Fruit fly (Drosophila melanogaster): ENCODE results near the gene Ir68a.

Gene Ir68a

DNA sequence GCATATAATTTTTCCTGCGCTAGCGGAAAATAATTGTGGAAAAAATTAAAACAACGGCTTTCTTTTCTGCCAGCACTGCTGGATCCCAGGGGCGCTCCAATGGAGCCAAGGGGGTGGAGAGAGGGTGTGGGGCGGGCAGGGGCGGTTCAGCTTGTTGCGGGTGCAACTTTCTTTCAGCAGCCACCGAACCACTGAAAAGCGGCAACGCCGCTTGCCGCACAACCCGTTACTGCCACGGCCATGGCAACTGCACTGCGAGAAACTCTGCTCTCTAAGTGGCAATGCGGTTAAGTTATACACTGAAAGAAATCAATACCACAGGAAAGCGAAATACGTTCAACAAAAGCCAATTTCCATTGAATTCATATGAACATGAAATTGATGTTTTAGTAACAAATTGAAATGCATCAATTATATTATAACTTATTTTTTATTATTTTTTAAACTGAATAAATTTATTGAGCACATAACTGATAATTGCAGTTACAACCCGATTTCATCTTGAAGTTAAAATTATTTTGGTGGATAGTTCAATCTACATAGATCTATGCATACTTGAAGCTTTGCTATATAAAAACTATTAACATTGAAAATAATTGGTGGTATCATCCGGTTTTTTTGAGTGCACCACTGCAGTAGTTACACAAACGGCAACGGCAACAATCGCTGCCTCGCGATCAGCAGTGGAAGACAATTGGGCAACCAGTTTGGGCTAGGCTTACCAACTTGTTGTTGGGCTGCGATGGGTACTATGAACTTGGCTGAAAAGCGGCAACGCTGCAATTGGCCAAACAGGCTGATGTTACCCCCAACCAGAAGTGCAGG is 20.3 kb upstream of the Ir68a start (continued):
- TF ChIP-seq B-H2 (GFP tag; optimal IDR thresholded peaks at IDR 0.05) (peak; percentile 59), ro (GFP tag; IDR thresholded peaks at IDR 0.05) (no peak; the same call in 1 of the 2 replicates), CG10565 (GFP tag; optimal IDR thresholded peaks at IDR 0.05) (peak; percentile 19), CG4617 (GFP tag; optimal IDR thresholded peaks at IDR 0.05; ENCODE audit: borderline replicate concordance) (peak; percentile 49), lola (GFP tag; optimal IDR thresholded peaks at IDR 0.05) (peak in 1 of 3 experiments; percentile 90), Hmr (GFP tag; optimal IDR thresholded peaks at IDR 0.05) (peak; percentile 66), Sry-β (GFP tag; optimal IDR thresholded peaks at IDR 0.05) (peak; percentile 37), da (GFP tag; optimal IDR thresholded peaks at IDR 0.05) (peak; percentile 7), Fer3 (tag; optimal IDR thresholded peaks at IDR 0.05) (peak; percentile 54), NFAT (GFP tag; IDR thresholded peaks at IDR 0.05) (peak; percentile 87), dati (GFP tag; IDR thresholded peaks at IDR 0.05) (peak; percentile 37; the same call in 1 of the 2 replicates), pum (GFP tag; optimal IDR thresholded peaks at IDR 0.05) (peak; percentile 8), slbo (GFP tag; IDR thresholded peaks at IDR 0.05) (peak; percentile 69), tup (GFP tag; optimal IDR thresholded peaks at IDR 0.05) (no peak), Ets97D (GFP tag; optimal IDR thresholded peaks at IDR 0.05) (no peak), otp (GFP tag; IDR thresholded peaks at IDR 0.05) (peak; percentile 88), wor (GFP tag; IDR thresholded peaks at IDR 0.05) (peak; percentile 16; the same call in 1 of the 2 replicates), CG4820 (GFP tag; optimal IDR thresholded peaks at IDR 0.05) (peak; percentile 89), CG17385 (GFP tag; optimal IDR thresholded peaks at IDR 0.05) (peak; percentile 70), CG15011 (GFP tag; optimal IDR thresholded peaks at IDR 0.05) (peak; percentile 69), CTCF (GFP tag; optimal IDR thresholded peaks at IDR 0.05) (peak; percentile 42), ken (GFP tag; IDR thresholded peaks at IDR 0.05) (peak; percentile 82), B-H1 (GFP tag; IDR thresholded peaks at IDR 0.05) (peak; percentile 40; the same call in 2 of the 3 replicates), ase (GFP tag; IDR thresholded peaks at IDR 0.05) (peak; percentile 63; the same call in 1 of the 3 replicates), CG31224 (GFP tag; IDR thresholded peaks at IDR 0.05) (peak; percentile 33; the same call in 1 of the 2 replicates), CG3838 (GFP tag; optimal IDR thresholded peaks at IDR 0.05) (peak; percentile 26), Blimp-1 (GFP tag; optimal IDR thresholded peaks at IDR 0.05) (peak; percentile 78), CG16863 (GFP tag; optimal IDR thresholded peaks at IDR 0.05) (no peak), HLHmδ (GFP tag; optimal IDR thresholded peaks at IDR 0.05) (peak; percentile 34), Hey (tag; optimal IDR thresholded peaks at IDR 0.05) (peak; percentile 43), Dip2 (GFP tag; IDR thresholded peaks at IDR 0.05) (no peak), Oli (tag; optimal IDR thresholded peaks at IDR 0.05) (peak; percentile 80), CG9817 (tag; optimal IDR thresholded peaks at IDR 0.05) (peak; percentile 30), CG10431 (GFP tag; optimal IDR thresholded peaks at IDR 0.05) (peak; percentile 26), CG15601 (tag; optimal IDR thresholded peaks at IDR 0.05) (peak; percentile 76), CG13123 (GFP tag; optimal IDR thresholded peaks at IDR 0.05) (peak; percentile 49), luna (GFP tag; optimal IDR thresholded peaks at IDR 0.05) (no peak), HLH54F (GFP tag; optimal IDR thresholded peaks at IDR 0.05) (no peak), bbx (GFP tag; IDR thresholded peaks at IDR 0.05; ENCODE audit: partially characterized antibody) (peak; percentile 72), CG14710 (tag; optimal IDR thresholded peaks at IDR 0.05) (peak; percentile 94), z (GFP tag; IDR thresholded peaks at IDR 0.05) (0 out of 3 replicates have a peak, but pooled peaks have one; percentile 26), CG4707 (GFP tag; optimal IDR thresholded peaks at IDR 0.05) (peak; percentile 20), dysf (GFP tag; IDR thresholded peaks at IDR 0.05) (peak; percentile 69; the same call in 1 of the 3 replicates), CG15696 (tag; optimal IDR thresholded peaks at IDR 0.05) (peak; percentile 78), CG13424 (tag; optimal IDR thresholded peaks at IDR 0.05) (peak; percentile 86), Sox100B (GFP tag; optimal IDR thresholded peaks at IDR 0.05) (peak; percentile 92), CG1529 (GFP tag; optimal IDR thresholded peaks at IDR 0.05) (peak; percentile 76), CG11504 (tag; optimal IDR thresholded peaks at IDR 0.05) (peak; percentile 89), Camta (GFP tag; optimal IDR thresholded peaks at IDR 0.05) (no peak)

Measured in whole organism, embryonic.